Fruit fly (Drosophila melanogaster): Measurements from ENCODE around the gene Cyp4s3.

The Cyp4s3 gene

dm6 chrX:15080780-15081402 is 35.5 kb downstream of the Cyp4s3 start, which contains the start of gene CG33177 (continued):
- TF ChIP-seq CG8359 (GFP tag; optimal IDR thresholded peaks at IDR 0.05; ENCODE audit: borderline replicate concordance), result no peak
- no peak for TF ChIP-seq oc (tag; optimal IDR thresholded peaks at IDR 0.05)
- no peak for TF ChIP-seq Vsx1 (GFP tag; optimal IDR thresholded peaks at IDR 0.05)
- TF ChIP-seq CG10366 (GFP tag; IDR thresholded peaks at IDR 0.05), result no peak
- no peak for TF ChIP-seq br (optimal IDR thresholded peaks at IDR 0.05)
- no peak for TF ChIP-seq CG18599 (GFP tag; optimal IDR thresholded peaks at IDR 0.05)
- TF ChIP-seq CG30403 (GFP tag; optimal IDR thresholded peaks at IDR 0.05), result peak; percentile 14
- TF ChIP-seq sima (GFP tag; optimal IDR thresholded peaks at IDR 0.05), result no peak
- TF ChIP-seq sim (GFP tag; IDR thresholded peaks at IDR 0.05), result no peak
- no peak for TF ChIP-seq CG11695 (GFP tag; IDR thresholded peaks at IDR 0.05)
- TF ChIP-seq CG14710 (tag; optimal IDR thresholded peaks at IDR 0.05), result peak; percentile 10
- no peak for TF ChIP-seq CkIIα-i1 (GFP tag; IDR thresholded peaks at IDR 0.05)
- TF ChIP-seq en (GFP tag; optimal IDR thresholded peaks at IDR 0.05), result no peak
- TF ChIP-seq corto (GFP tag; optimal IDR thresholded peaks at IDR 0.05), result no peak
- no peak for TF ChIP-seq YL-1 (GFP tag; optimal IDR thresholded peaks at IDR 0.05)
- TF ChIP-seq CG15011 (GFP tag; optimal IDR thresholded peaks at IDR 0.05), result no peak
- TF ChIP-seq HLH3B (GFP tag; IDR thresholded peaks at IDR 0.05), result no peak
- TF ChIP-seq CG10462 (GFP tag; optimal IDR thresholded peaks at IDR 0.05), result no peak
- TF ChIP-seq CG15479 (GFP tag; optimal IDR thresholded peaks at IDR 0.05), result no peak
- TF ChIP-seq CG1792 (GFP tag; optimal IDR thresholded peaks at IDR 0.05), result no peak
- TF ChIP-seq cg (GFP tag; optimal IDR thresholded peaks at IDR 0.05), result no peak
- no peak for TF ChIP-seq CG14441 (GFP tag; IDR thresholded peaks at IDR 0.05)
- TF ChIP-seq CG10147 (GFP tag; optimal IDR thresholded peaks at IDR 0.05), result no peak
- TF ChIP-seq CG17612 (GFP tag; IDR thresholded peaks at IDR 0.05), result no peak
- TF ChIP-seq Optix (GFP tag; IDR thresholded peaks at IDR 0.05), result no peak
- TF ChIP-seq Dref (GFP tag; IDR thresholded peaks at IDR 0.05), result no peak
- no peak for TF ChIP-seq CG6272 (GFP tag; IDR thresholded peaks at IDR 0.05)
- TF ChIP-seq crol (GFP tag; IDR thresholded peaks at IDR 0.05), result no peak
- peak in 1 of 2 experiments; percentile 68 for TF ChIP-seq eve (GFP tag; optimal IDR thresholded peaks at IDR 0.05)
- TF ChIP-seq Sin3A (optimal IDR thresholded peaks at IDR 0.05), result no peak
- TF ChIP-seq CG4424 (GFP tag; optimal IDR thresholded peaks at IDR 0.05), result no peak
- no peak for TF ChIP-seq CG18476 (GFP tag; optimal IDR thresholded peaks at IDR 0.05)
- peak; percentile 74 for TF ChIP-seq sug (tag; optimal IDR thresholded peaks at IDR 0.05)
- TF ChIP-seq Dll (GFP tag; IDR thresholded peaks at IDR 0.05; ENCODE audit: partially characterized antibody), result no peak
- TF ChIP-seq Ets65A (GFP tag), result peak; percentile 37
- TF ChIP-seq CG10267 (tag; optimal IDR thresholded peaks at IDR 0.05), result peak; percentile 33
- no peak for TF ChIP-seq CG9797 (GFP tag; optimal IDR thresholded peaks at IDR 0.05)
- no peak for TF ChIP-seq CG2202 (tag; optimal IDR thresholded peaks at IDR 0.05)
- no peak for TF ChIP-seq pb (GFP tag; optimal IDR thresholded peaks at IDR 0.05)
- no peak for TF ChIP-seq HmgD (GFP tag; optimal IDR thresholded peaks at IDR 0.05)
- no peak for TF ChIP-seq Sox100B (GFP tag; optimal IDR thresholded peaks at IDR 0.05)
- peak; percentile 18 for TF ChIP-seq Ets97D (GFP tag; optimal IDR thresholded peaks at IDR 0.05)
- no peak for TF ChIP-seq MESR4 (GFP tag; optimal IDR thresholded peaks at IDR 0.05)
- TF ChIP-seq mirr (GFP tag; optimal IDR thresholded peaks at IDR 0.05), result peak; percentile 55
- TF ChIP-seq hkb (optimal IDR thresholded peaks at IDR 0.05), result no peak
- TF ChIP-seq hkb (GFP tag; IDR thresholded peaks at IDR 0.05), result no peak
- peak; percentile 10 for TF ChIP-seq gro (GFP tag; optimal IDR thresholded peaks at IDR 0.05)
- no peak for TF ChIP-seq CG2129 (GFP tag; IDR thresholded peaks at IDR 0.05; ENCODE audit: partially characterized antibody)
- no peak for TF ChIP-seq ind (GFP tag; optimal IDR thresholded peaks at IDR 0.05)
- no peak for TF ChIP-seq Neu2 (GFP tag; optimal IDR thresholded peaks at IDR 0.05; ENCODE audit: borderline replicate concordance)
- TF ChIP-seq dysf (GFP tag; IDR thresholded peaks at IDR 0.05), result no peak; the same call in 2 of the 3 replicates
- TF ChIP-seq Max (GFP tag; optimal IDR thresholded peaks at IDR 0.05), result no peak

All from whole organism, embryonic.